Worm (Caenorhabditis elegans) whole organism, L4 larva: ENCODE data around the gene sand-1.

ENCODE experiments used
- F49E8.2 ChIP-seq: sonication (generic microtip); optimal IDR thresholded peaks from 2 replicates; lab custom pipeline; 2016; ENCODE audit warnings: missing compliant biosample characterization, mild to moderate bottlenecking, missing genetic modification characterization, borderline replicate concordance
- ceh-44 ChIP-seq: fragments of 200-800 bp; sonication (Bioruptor generic); IDR thresholded peaks from 2 replicates; pipeline ENCODE4 v1.3.6; 2022; ENCODE audit warnings: missing genetic modification reagents, missing genetic modification characterization, missing compliant biosample characterization
- php-3 ChIP-seq: fragments of 200-800 bp; sonication (Bioruptor generic); IDR thresholded peaks from 2 replicates; pipeline ENCODE4 v1.3.6; 2022; ENCODE audit warnings: missing genetic modification reagents, missing genetic modification characterization, missing compliant biosample characterization
- pqm-1 ChIP-seq: sonication (generic microtip); optimal IDR thresholded peaks from 2 replicates; lab custom pipeline; 2017; ENCODE audit warnings: missing biosample characterization, missing genetic modification characterization
- skn-1 ChIP-seq: fragments of 150-350 bp; optimal IDR thresholded peaks from 2 replicates; lab custom pipeline; 2014; ENCODE audit warnings: missing biosample characterization, missing genetic modification characterization
- snpc-4 ChIP-seq: fragments of 150-350 bp; optimal IDR thresholded peaks from 2 replicates; lab custom pipeline; 2014; ENCODE audit warnings: missing biosample characterization, missing genetic modification characterization
- unc-62 ChIP-seq, 3 experiments: fragments of 150-350 bp in 1 of 3; sonication (generic microtip); optimal IDR thresholded peaks in 2 of 3; peaks in 1 of 3; 1 replicate in 1 of 3; 2 replicates in 2 of 3; lab custom pipeline; 2014 to 2017; ENCODE audit warnings: missing biosample characterization in 3 of 3, missing genetic modification characterization in 3 of 3, missing genetic modification reagents in 3 of 3, missing genotype in 1 of 3

DNA sequence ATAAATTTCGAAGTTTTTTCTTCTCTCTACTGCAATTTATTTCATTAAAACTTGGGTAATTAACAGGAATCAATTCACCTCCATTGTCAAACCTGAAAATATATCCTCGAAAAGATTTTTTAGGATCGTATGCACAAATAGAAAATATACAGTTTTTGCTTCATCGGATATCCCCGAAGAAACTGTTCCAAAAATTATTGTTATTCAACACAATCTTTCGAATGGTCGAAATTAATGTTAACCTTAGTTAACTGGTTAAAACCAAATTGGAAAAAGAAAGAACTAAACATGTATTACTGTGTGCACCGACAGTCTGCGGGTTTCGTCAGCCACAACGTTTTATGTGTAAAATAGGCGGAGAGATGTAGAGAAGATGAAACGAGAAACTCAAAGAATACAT is 49.6 kb upstream of the sand-1 start:
- TF ChIP-seq F49E8.2 (tag; lab: Kevin White, UChicago): peak; percentile 53
- TF ChIP-seq ceh-44 (GFP tag; lab: Robert Waterston, UW): no peak
- no peak for TF ChIP-seq skn-1 (tag; lab: Kevin White, UChicago)
- TF ChIP-seq snpc-4 (tag; lab: Kevin White, UChicago): peak; percentile 78
- TF ChIP-seq php-3 (GFP tag; lab: Robert Waterston, UW): no peak
- TF ChIP-seq pqm-1: no peak
- no peak for TF ChIP-seq unc-62 (GFP tag; optimal IDR thresholded peaks at IDR 0.05 in 1 of 2; lab: Kevin White, UChicago)
- no peak for TF ChIP-seq unc-62 (tag; optimal IDR thresholded peaks at IDR 0.05; lab: Kevin White, UChicago)
